Worm (Caenorhabditis elegans): ENCODE data around the gene smgl-2.

Gene smgl-2

DNA sequence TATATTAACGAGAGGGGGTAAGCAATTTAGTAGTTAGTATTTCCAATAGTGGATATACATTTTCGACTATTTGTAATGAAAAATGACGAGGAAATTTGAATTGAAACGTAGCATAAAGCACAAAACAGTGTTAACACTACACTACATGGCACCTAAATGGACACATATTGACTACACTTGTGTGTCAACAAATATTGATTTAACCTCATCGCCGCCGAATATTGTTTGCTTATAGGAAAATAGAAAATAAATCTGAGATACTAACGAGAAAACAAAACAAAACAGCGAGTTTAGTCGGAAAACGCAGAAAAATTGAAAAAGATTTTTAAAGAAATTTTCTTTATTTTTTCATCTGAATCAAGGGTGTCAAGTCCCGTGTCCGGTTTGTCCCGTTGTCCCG is 5.3 kb upstream of the smgl-2 start:
- no peak for TF ChIP-seq nhr-28 (tag; optimal IDR thresholded peaks at IDR 0.05)
- TF ChIP-seq lir-3 (tag; optimal IDR thresholded peaks at IDR 0.05; ENCODE audit: poor library complexity): no peak
- TF ChIP-seq alr-1 (tag; optimal IDR thresholded peaks at IDR 0.05; ENCODE audit: borderline replicate concordance): no peak
- no peak for TF ChIP-seq zip-4 (GFP tag; optimal IDR thresholded peaks at IDR 0.05)
- no peak for TF ChIP-seq pqm-1 (tag; optimal IDR thresholded peaks at IDR 0.05)
- TF ChIP-seq xbp-1 (tag; optimal IDR thresholded peaks at IDR 0.05): no peak
- TF ChIP-seq mdl-1 (tag; optimal IDR thresholded peaks at IDR 0.05): no peak
- no peak for TF ChIP-seq vab-15 (tag; optimal IDR thresholded peaks at IDR 0.05)
- no peak for TF ChIP-seq ceh-88 (GFP tag; IDR thresholded peaks at IDR 0.05)
- no peak for TF ChIP-seq lin-39 (tag; optimal IDR thresholded peaks at IDR 0.05)

DNA sequence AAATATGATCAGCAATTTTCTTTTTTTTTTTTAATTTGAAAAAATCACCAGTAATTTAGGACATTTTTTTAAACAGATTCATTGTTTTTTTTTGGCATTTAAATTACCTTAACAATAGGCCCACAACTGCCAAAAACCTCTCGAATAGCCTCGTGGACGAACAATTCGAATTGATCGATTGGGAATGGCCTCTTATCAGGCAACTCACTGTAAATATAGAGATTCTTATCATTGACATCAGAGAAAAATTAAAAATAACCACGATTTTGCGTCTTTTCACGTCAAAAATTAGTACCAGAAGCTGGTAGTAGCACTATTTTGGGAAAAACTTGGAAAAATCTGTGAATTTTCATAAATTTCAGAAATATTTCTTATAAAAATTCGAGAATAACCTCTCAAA is 4.0 kb upstream of the smgl-2 start:
- TF ChIP-seq ets-5 (GFP tag; IDR thresholded peaks at IDR 0.05) (no peak), elt-2 (tag; optimal IDR thresholded peaks at IDR 0.05) (peak; percentile 2)

DNA sequence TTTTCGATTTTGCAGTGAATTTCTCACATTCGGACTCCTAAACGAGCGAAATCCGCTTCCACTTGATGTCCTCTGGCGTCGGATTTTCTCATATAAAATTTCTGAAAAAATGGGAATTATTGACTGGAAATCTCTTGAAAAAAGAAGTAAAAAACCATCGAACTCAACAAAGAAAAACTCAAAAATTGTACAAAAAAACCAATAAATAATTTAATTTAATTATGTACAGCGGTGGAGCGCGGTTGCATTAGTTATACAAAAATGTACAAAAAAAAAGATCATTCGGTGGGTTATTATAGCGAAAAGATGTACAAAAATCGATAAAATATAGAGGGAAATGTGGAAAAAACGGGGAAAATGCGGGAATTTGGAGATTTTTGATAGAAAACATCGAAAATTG is 3.3 kb upstream of the smgl-2 start, which contains the start of gene Y37E11AM.4:
TSS of gene Y37E11AM.4 (minus strand) at position 101 of the 400 bp plus-strand sequence.
- TF ChIP-seq pqm-1 (tag; optimal IDR thresholded peaks at IDR 0.05) (no peak), ztf-4 (tag; optimal IDR thresholded peaks at IDR 0.05) (no peak), nhr-28 (tag; optimal IDR thresholded peaks at IDR 0.05) (no peak), xbp-1 (tag; optimal IDR thresholded peaks at IDR 0.05) (no peak), dpl-1 (GFP tag; optimal IDR thresholded peaks at IDR 0.05) (no peak), snu-23 (GFP tag; optimal IDR thresholded peaks at IDR 0.05) (no peak), isw-1 (GFP tag; IDR thresholded peaks at IDR 0.05) (no peak), hpl-2 (GFP tag; optimal IDR thresholded peaks at IDR 0.05) (no peak), nhr-19 (GFP tag; conservative IDR thresholded peaks at IDR 0.05) (no peak), ztf-11 (tag; optimal IDR thresholded peaks at IDR 0.05) (no peak), lin-13 (GFP tag; optimal IDR thresholded peaks at IDR 0.05) (no peak), tlp-1 (tag; optimal IDR thresholded peaks at IDR 0.05) (no peak), fos-1 (tag; optimal IDR thresholded peaks at IDR 0.05) (no peak), hlh-17 (GFP tag; optimal IDR thresholded peaks at IDR 0.05; ENCODE audit: borderline replicate concordance) (no peak), efl-3 (GFP tag; optimal IDR thresholded peaks at IDR 0.05) (no peak), ama-1 (optimal IDR thresholded peaks at IDR 0.05) (no peak), C16A3.4 (tag; optimal IDR thresholded peaks at IDR 0.05) (no peak)

DNA sequence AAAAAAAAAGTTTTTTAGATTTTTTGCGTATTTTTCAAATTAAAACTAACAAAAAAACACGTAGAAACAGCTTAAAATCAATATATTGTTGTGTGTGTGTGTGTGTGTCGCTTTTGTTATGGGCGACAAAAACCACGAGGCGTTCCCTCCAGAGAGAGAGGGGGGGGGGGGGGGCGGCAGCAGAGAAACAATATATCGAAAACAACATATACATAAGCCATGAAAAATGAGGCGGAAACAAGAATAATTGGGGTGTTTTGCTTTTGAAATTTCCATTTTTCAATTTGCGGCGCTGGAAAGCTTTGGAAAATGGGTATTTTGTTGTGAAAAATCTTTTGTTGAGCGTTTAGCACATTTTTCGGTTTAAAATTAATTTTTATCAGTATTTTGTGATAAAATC is 603 bp upstream of the smgl-2 start, which contains the start of gene Y37E11AM.2:
TSS of gene Y37E11AM.2 (minus strand) at position 101 of the 400 bp plus-strand sequence.
- TF ChIP-seq unc-30 (tag; optimal IDR thresholded peaks at IDR 0.05) (no peak), lin-35 (GFP tag; optimal IDR thresholded peaks at IDR 0.05) (no peak), nhr-237 (tag; optimal IDR thresholded peaks at IDR 0.05) (no peak), ama-1 (optimal IDR thresholded peaks at IDR 0.05) (no peak), zip-4 (GFP tag; optimal IDR thresholded peaks at IDR 0.05) (no peak), ceh-90 (tag; optimal IDR thresholded peaks at IDR 0.05) (no peak), blmp-1 (tag; optimal IDR thresholded peaks at IDR 0.05) (no peak)

DNA sequence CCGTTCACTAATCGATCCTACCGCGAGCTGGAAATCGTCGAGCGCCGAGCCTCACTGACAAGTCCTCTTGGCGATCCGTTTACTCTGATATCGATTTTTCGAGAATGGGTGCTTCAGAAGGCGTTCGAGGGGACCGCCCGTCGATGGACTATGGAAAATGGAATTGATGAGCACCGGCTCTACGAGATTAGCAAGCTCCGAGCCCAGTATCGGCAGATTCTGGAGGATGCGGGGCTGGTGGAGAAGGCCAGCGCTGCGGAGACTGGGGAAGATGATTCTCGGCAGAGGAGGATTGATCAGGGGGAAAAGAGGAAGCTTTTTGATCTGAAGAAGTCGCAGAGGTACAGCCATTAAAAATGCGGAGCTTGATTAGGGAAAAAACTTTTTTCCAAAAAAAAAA is 5.5 kb downstream of the smgl-2 start:
- TF ChIP-seq unc-86 (tag; optimal IDR thresholded peaks at IDR 0.05) (no peak), C16A3.4 (tag; optimal IDR thresholded peaks at IDR 0.05) (no peak), elt-3 (tag; optimal IDR thresholded peaks at IDR 0.05) (no peak), egl-13 (tag; optimal IDR thresholded peaks at IDR 0.05) (no peak)

DNA sequence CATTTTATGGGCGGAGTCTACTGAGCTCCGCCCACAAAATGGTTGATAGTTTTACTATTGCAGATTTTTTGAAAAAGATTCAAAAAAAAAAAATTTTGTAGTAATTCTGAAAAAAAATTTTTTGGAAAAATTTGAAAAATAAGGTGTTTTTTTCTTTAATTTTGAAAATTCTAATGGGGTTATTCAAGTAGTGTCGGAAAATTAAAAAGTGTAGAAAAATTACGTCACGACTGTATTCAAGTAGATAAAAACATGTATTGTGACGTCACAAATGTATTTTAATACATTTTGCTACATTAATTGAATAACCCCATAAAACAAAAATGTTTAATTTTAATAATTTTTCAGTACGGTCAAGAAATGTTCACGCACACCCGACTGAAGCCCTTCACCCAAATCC is 7.3 kb downstream of the smgl-2 start:
- TF ChIP-seq irx-1 (tag; optimal IDR thresholded peaks at IDR 0.05) (no peak), ets-5 (GFP tag; IDR thresholded peaks at IDR 0.05) (no peak), ztf-4 (tag; optimal IDR thresholded peaks at IDR 0.05) (no peak), F16B12.6 (tag; optimal IDR thresholded peaks at IDR 0.05) (no peak)

All from whole organism, L1 larva.